Worm (Caenorhabditis elegans) whole organism, L2 larva: ENCODE results near the gene prp-39.

Experiments used
- Y55F3AM.14 ChIP-seq: fragments of 200-800 bp; sonication (Bioruptor generic); optimal IDR thresholded peaks from 2 replicates; lab custom pipeline; 2018; ENCODE audit warnings: mild to moderate bottlenecking, missing genetic modification characterization, missing compliant biosample characterization
- ama-1 ChIP-seq: fragments of 150-350 bp; optimal IDR thresholded peaks from 2 replicates; lab custom pipeline; 2018; ENCODE audit warnings: inconsistent platforms
- elt-3 ChIP-seq: sonication (generic microtip); optimal IDR thresholded peaks from 2 replicates; lab custom pipeline; 2017; ENCODE audit warnings: missing biosample characterization, missing genetic modification characterization
- lin-11 ChIP-seq: fragments of 150-350 bp; sonication (generic microtip); optimal IDR thresholded peaks from 2 replicates; lab custom pipeline; 2014; ENCODE audit warnings: missing biosample characterization, missing genetic modification characterization, inconsistent platforms, mixed read lengths
- lin-13 ChIP-seq: fragments of 150-350 bp; optimal IDR thresholded peaks from 2 replicates; lab custom pipeline; 2014; ENCODE audit warnings: missing biosample characterization, missing genetic modification reagents, missing genetic modification characterization
- mab-5 ChIP-seq: fragments of 150-350 bp; optimal IDR thresholded peaks from 2 replicates; lab custom pipeline; 2014; ENCODE audit warnings: missing biosample characterization, missing genetic modification characterization
- mbf-1 ChIP-seq: sonication (generic microtip); optimal IDR thresholded peaks from 2 replicates; lab custom pipeline; 2017; ENCODE audit warnings: missing biosample characterization, missing genetic modification characterization
- mdl-1 ChIP-seq, 2 experiments: fragments of 150-350 bp in 1 of 2; sonication (generic microtip) in 1 of 2; optimal IDR thresholded peaks; 2 replicates each; lab custom pipeline; 2017; ENCODE audit warnings: missing biosample characterization in 2 of 2, missing genetic modification characterization in 2 of 2
- nhr-11 ChIP-seq: fragments of 150-350 bp; optimal IDR thresholded peaks from 2 replicates; lab custom pipeline; 2014; ENCODE audit warnings: missing biosample characterization, missing genetic modification characterization
- nhr-237 ChIP-seq: fragments of 150-350 bp; optimal IDR thresholded peaks from 2 replicates; lab custom pipeline; 2014; ENCODE audit warnings: missing biosample characterization, missing genetic modification characterization
- skn-1 ChIP-seq: sonication (generic microtip); optimal IDR thresholded peaks from 2 replicates; lab custom pipeline; 2017; ENCODE audit warnings: missing biosample characterization, missing genetic modification characterization
- unc-39 ChIP-seq: fragments of 150-350 bp; optimal IDR thresholded peaks from 2 replicates; lab custom pipeline; 2014; ENCODE audit warnings: missing biosample characterization, missing genetic modification characterization

DNA sequence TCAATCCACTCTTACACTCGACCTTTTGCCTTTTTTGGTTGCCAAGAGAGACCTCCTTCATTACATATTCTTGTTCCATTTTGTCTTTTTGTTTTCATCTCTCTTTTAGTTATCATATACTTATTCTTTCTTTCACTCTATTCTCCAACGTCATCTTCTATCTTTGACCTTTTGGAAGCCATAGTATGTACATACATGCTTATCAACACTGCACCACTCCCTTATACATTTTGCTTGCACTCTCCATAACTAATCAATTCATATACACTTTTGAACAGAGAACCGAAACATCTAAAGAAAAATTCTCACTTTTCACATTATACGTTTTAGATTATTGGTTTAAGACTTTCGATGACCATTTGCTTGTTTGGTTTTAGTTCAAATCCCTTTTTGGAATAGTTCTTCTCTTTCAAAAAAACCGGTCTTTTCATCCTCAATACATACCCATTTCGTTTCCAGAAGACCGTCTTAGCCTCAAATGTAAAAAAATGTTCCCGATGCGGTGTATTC lies 28.4 kb downstream of the prp-39 start, which contains the start of gene hex-2:
- TF ChIP-seq unc-39 (tag; lab: Kevin White, UChicago) (no peak), mdl-1 (tag; optimal IDR thresholded peaks at IDR 0.05; lab: Kevin White, UChicago) (no peak), ama-1 (lab: Kevin White, UChicago) (no peak), mab-5 (no peak), elt-3 (no peak), lin-13 (GFP tag; lab: Kevin White, UChicago) (no peak), skn-1 (tag; lab: Kevin White, UChicago) (no peak), nhr-11 (no peak), lin-11 (tag; lab: Kevin White, UChicago) (no peak), mbf-1 (tag; lab: Kevin White, UChicago) (no peak), Y55F3AM.14 (GFP tag; lab: Kevin White, UChicago) (no peak), nhr-237 (tag; lab: Kevin White, UChicago) (no peak)
